Fruit fly (Drosophila melanogaster) whole organism, larva: ENCODE data around the gene RpL30.

ENCODE experiments used
- noc ChIP-seq: fragments of 200-800 bp; sonication (Bioruptor generic); optimal IDR thresholded peaks from 3 replicates; lab custom pipeline; 2019; ENCODE audit warnings: missing biosample characterization, mild to moderate bottlenecking, missing genetic modification characterization, moderate library complexity

RpL30 gene

dm6 chr2L:19026491-19027197 is 17.5 kb upstream of the RpL30 start:
- TF ChIP-seq noc (tag; lab: Kevin White, UChicago): peak; percentile 45

- no peak for TF ChIP-seq noc (tag; lab: Kevin White, UChicago)
Observed at dm6 chr2L:19024744-19025059, 15.6 kb upstream of the RpL30 start.

- TF ChIP-seq noc (tag; lab: Kevin White, UChicago): peak; percentile 50
Observed at dm6 chr2L:19023972-19024743, 15.1 kb upstream of the RpL30 start.

- TF ChIP-seq noc (tag; lab: Kevin White, UChicago): no peak
Observed at dm6 chr2L:19022221-19022516, 13.1 kb upstream of the RpL30 start, which contains the start of gene CG15172. Gene CG15172 (plus strand): TSS chr2L:19022417.

dm6 chr2L:19021278-19022220 is 12.4 kb upstream of the RpL30 start:
- peak; percentile 51 for TF ChIP-seq noc (tag; lab: Kevin White, UChicago)

- no peak for TF ChIP-seq noc (tag; lab: Kevin White, UChicago)
Observed at dm6 chr2L:19019640-19020039, 10.5 kb upstream of the RpL30 start.

- TF ChIP-seq noc (tag; lab: Kevin White, UChicago): no peak
Observed at dm6 chr2L:19019160-19019592, 10.1 kb upstream of the RpL30 start.

- no peak for TF ChIP-seq noc (tag; lab: Kevin White, UChicago)
Observed at dm6 chr2L:19018266-19018665, 9.2 kb upstream of the RpL30 start.

dm6 chr2L:19017060-19017459 is 8.0 kb upstream of the RpL30 start:
- TF ChIP-seq noc (tag; lab: Kevin White, UChicago): no peak

dm6 chr2L:19015628-19016027 is 6.5 kb upstream of the RpL30 start:
- no peak for TF ChIP-seq noc (tag; lab: Kevin White, UChicago)

- no peak for TF ChIP-seq noc (tag; lab: Kevin White, UChicago)
Observed at dm6 chr2L:19014881-19015366, 5.8 kb upstream of the RpL30 start.

dm6 chr2L:19014032-19014880 is 5.2 kb upstream of the RpL30 start:
- peak; percentile 23 for TF ChIP-seq noc (tag; lab: Kevin White, UChicago)

dm6 chr2L:19012776-19013328 is 3.7 kb upstream of the RpL30 start:
- TF ChIP-seq noc (tag; lab: Kevin White, UChicago): no peak

- TF ChIP-seq noc (tag; lab: Kevin White, UChicago): peak; percentile 54
Observed at dm6 chr2L:19011895-19012645, 3.0 kb upstream of the RpL30 start.
